Worm (Caenorhabditis elegans) whole organism, L1 larva: Measurements from ENCODE around the gene lsm-1.

Experiments
- alr-1 ChIP-seq: fragments of 200-800 bp; sonication (Bioruptor generic); optimal IDR thresholded peaks from 2 replicates; lab custom pipeline; 2018; ENCODE audit warnings: borderline replicate concordance, mild to moderate bottlenecking, missing genetic modification characterization, missing compliant biosample characterization
- nhr-76 ChIP-seq: sonication (generic microtip); optimal IDR thresholded peaks from 2 replicates; lab custom pipeline; 2017; ENCODE audit warnings: missing biosample characterization, missing genetic modification characterization

ce11 chrII:11112419-11112818 lies 14.3 kb upstream of the lsm-1 start, which contains the start of gene mat-2:
- TF ChIP-seq nhr-76 (tag; lab: Kevin White, UChicago) (no peak), alr-1 (tag; lab: Kevin White, UChicago) (no peak)
